Fruit fly (Drosophila melanogaster) whole organism, embryonic: ENCODE results near the gene sima.

Source experiments
- Atf-2 ChIP-seq: fragments of 200-800 bp; sonication (Bioruptor generic); optimal IDR thresholded peaks from 2 replicates; lab custom pipeline; 2016; ENCODE audit warnings: missing biosample characterization, missing genetic modification characterization
- Bteb2 ChIP-seq: fragments of 200-800 bp; sonication (Bioruptor generic); optimal IDR thresholded peaks from 2 replicates; lab custom pipeline; 2016; ENCODE audit warnings: missing biosample characterization, missing genetic modification characterization
- CG10209 ChIP-seq: fragments of 200-800 bp; sonication (Bioruptor generic); optimal IDR thresholded peaks from 3 replicates; lab custom pipeline; 2017; ENCODE audit warnings: missing biosample characterization, mild to moderate bottlenecking, missing genetic modification characterization, missing genetic modification reagents
- CG10431 ChIP-seq: fragments of 200-800 bp; sonication (Bioruptor generic); optimal IDR thresholded peaks from 3 replicates; lab custom pipeline; 2018; ENCODE audit warnings: missing biosample characterization, mild to moderate bottlenecking, missing genetic modification characterization
- CG13624 ChIP-seq: fragments of 200-800 bp; sonication (Bioruptor generic); optimal IDR thresholded peaks from 2 replicates; lab custom pipeline; 2016; ENCODE audit warnings: missing biosample characterization, missing genetic modification characterization
- CG1603 ChIP-seq: fragments of 200-800 bp; sonication (Bioruptor generic); optimal IDR thresholded peaks from 2 replicates; lab custom pipeline; 2019; ENCODE audit warnings: missing biosample characterization, mild to moderate bottlenecking, missing genetic modification characterization, moderate library complexity
- CG2875 ChIP-seq: fragments of 200-800 bp; sonication (Bioruptor generic); optimal IDR thresholded peaks from 2 replicates; lab custom pipeline; 2017; ENCODE audit warnings: missing biosample characterization, mild to moderate bottlenecking, missing genetic modification characterization, missing genetic modification reagents
- CG31224 ChIP-seq: fragments of 200-800 bp; sonication (Bioruptor generic); IDR thresholded peaks from 2 replicates; pipeline ENCODE4 v1.3.6; 2022; ENCODE audit warnings: missing biosample characterization, missing genetic modification characterization
- CG33557 ChIP-seq: fragments of 200-800 bp; sonication (Bioruptor generic); optimal IDR thresholded peaks from 2 replicates; lab custom pipeline; 2019; ENCODE audit warnings: missing biosample characterization, mild to moderate bottlenecking, missing genetic modification characterization, moderate library complexity
- CG7745 ChIP-seq: fragments of 200-800 bp; sonication (Bioruptor generic); optimal IDR thresholded peaks from 2 replicates; lab custom pipeline; 2018; ENCODE audit warnings: missing biosample characterization, mild to moderate bottlenecking, missing genetic modification characterization, moderate library complexity
- CG7987 ChIP-seq: fragments of 200-800 bp; sonication (Bioruptor generic); optimal IDR thresholded peaks from 2 replicates; lab custom pipeline; 2018; ENCODE audit warnings: missing biosample characterization, mild to moderate bottlenecking, missing genetic modification characterization, moderate library complexity
- CTCF ChIP-seq: fragments of 200-800 bp; sonication (Bioruptor generic); optimal IDR thresholded peaks from 2 replicates; lab custom pipeline; 2017; ENCODE audit warnings: missing biosample characterization, mild to moderate bottlenecking, missing genetic modification characterization, moderate library complexity
- CkIIα-i1 ChIP-seq: fragments of 200-800 bp; sonication (Bioruptor generic); IDR thresholded peaks from 2 replicates; pipeline ENCODE4 v1.3.6; 2022; ENCODE audit warnings: missing biosample characterization, missing genetic modification characterization
- Deaf1 ChIP-seq: fragments of 200-800 bp; optimal IDR thresholded peaks from 3 replicates; lab custom pipeline; 2019; ENCODE audit warnings: missing biosample characterization, mild to moderate bottlenecking, missing genetic modification characterization, moderate library complexity
- Dfd ChIP-seq, 2 experiments: fragments of >200 bp; optimal IDR thresholded peaks; 2 replicates each; lab custom pipeline; 2017; ENCODE audit warnings: missing biosample characterization in 2 of 2, missing genetic modification characterization in 2 of 2
- Dip2 ChIP-seq: fragments of 200-800 bp; sonication (Bioruptor generic); IDR thresholded peaks from 2 replicates; pipeline ENCODE4 v1.3.6; 2022; ENCODE audit warnings: missing biosample characterization, missing genetic modification characterization
- E2f2 ChIP-seq: fragments of 200-800 bp; sonication (Bioruptor generic); IDR thresholded peaks from 2 replicates; pipeline ENCODE4 v1.3.6; 2022; ENCODE audit warnings: missing biosample characterization, missing genetic modification characterization
- Ets97D ChIP-seq: fragments of 200-800 bp; sonication (Bioruptor generic); optimal IDR thresholded peaks from 3 replicates; lab custom pipeline; 2016; ENCODE audit warnings: missing biosample characterization, missing genetic modification characterization
- Fer1 ChIP-seq: fragments of 200-800 bp; sonication (Bioruptor generic); optimal IDR thresholded peaks from 2 replicates; lab custom pipeline; 2017; ENCODE audit warnings: missing biosample characterization, mild to moderate bottlenecking, missing genetic modification characterization
- HLH4C ChIP-seq: fragments of 200-800 bp; sonication (Bioruptor generic); IDR thresholded peaks from 3 replicates; pipeline ENCODE4 v1.3.6; 2022; ENCODE audit warnings: missing biosample characterization, missing genetic modification characterization; ENCODE audit not compliant: partially characterized antibody
- Max ChIP-seq: fragments of 200-800 bp; sonication (Bioruptor generic); optimal IDR thresholded peaks from 2 replicates; lab custom pipeline; 2016; ENCODE audit warnings: missing biosample characterization, mild to moderate bottlenecking, missing genetic modification characterization
- Mes4 ChIP-seq: fragments of 200-800 bp; sonication (Bioruptor generic); optimal IDR thresholded peaks from 2 replicates; lab custom pipeline; 2016; ENCODE audit warnings: missing biosample characterization, missing genetic modification characterization
- Nf-YA ChIP-seq: fragments of 200-800 bp; sonication (Bioruptor generic); IDR thresholded peaks from 2 replicates; pipeline ENCODE4 v1.3.6; 2022; ENCODE audit warnings: missing biosample characterization, missing genetic modification characterization
- Scr ChIP-seq: fragments of 200-800 bp; sonication (Bioruptor generic); IDR thresholded peaks from 2 replicates; pipeline ENCODE4 v1.3.6; 2022; ENCODE audit warnings: missing biosample characterization, missing genetic modification characterization; ENCODE audit not compliant: partially characterized antibody
- Spps ChIP-seq: fragments of 200-800 bp; sonication (Bioruptor generic); optimal IDR thresholded peaks from 2 replicates; lab custom pipeline; 2018; ENCODE audit warnings: missing biosample characterization, mild to moderate bottlenecking, missing genetic modification characterization
- Stat92E ChIP-seq, 3 experiments: fragments of >200 bp in 2 of 3; fragments of 200-800 bp in 1 of 3; sonication (Bioruptor generic) in 1 of 3; optimal IDR thresholded peaks; 2 replicates each; lab custom pipeline; 2017 to 2019; ENCODE audit warnings: missing biosample characterization in 3 of 3, missing genetic modification characterization in 3 of 3, mild to moderate bottlenecking in 1 of 3, moderate library complexity in 1 of 3
- Xbp1 ChIP-seq: fragments of 200-800 bp; sonication (Bioruptor generic); optimal IDR thresholded peaks from 3 replicates; lab custom pipeline; 2016; ENCODE audit warnings: missing biosample characterization, mild to moderate bottlenecking, missing genetic modification characterization
- cad ChIP-seq: fragments of >200 bp; optimal IDR thresholded peaks from 2 replicates; lab custom pipeline; 2017; ENCODE audit warnings: missing biosample characterization, missing genetic modification characterization
- chinmo ChIP-seq: fragments of 200-800 bp; sonication (Bioruptor generic); IDR thresholded peaks from 4 replicates; pipeline ENCODE4 v1.3.6; 2022; ENCODE audit warnings: missing biosample characterization, missing genetic modification characterization; ENCODE audit not compliant: partially characterized antibody
- cwo ChIP-seq: fragments of 200-800 bp; sonication (Bioruptor generic); optimal IDR thresholded peaks from 3 replicates; lab custom pipeline; 2017; ENCODE audit warnings: missing biosample characterization, missing genetic modification characterization, mild to moderate bottlenecking, moderate library complexity, missing genetic modification reagents
- fru ChIP-seq: fragments of >200 bp; optimal IDR thresholded peaks from 2 replicates; lab custom pipeline; 2017
- gcm ChIP-seq: fragments of 200-800 bp; sonication (Bioruptor generic); optimal IDR thresholded peaks from 2 replicates; lab custom pipeline; 2019; ENCODE audit warnings: missing biosample characterization, mild to moderate bottlenecking, missing genetic modification characterization, moderate library complexity
- lmd ChIP-seq: fragments of 200-800 bp; sonication (Bioruptor generic); IDR thresholded peaks from 2 replicates; pipeline ENCODE4 v1.3.6; 2022; ENCODE audit warnings: missing biosample characterization, missing genetic modification characterization
- lov ChIP-seq, 2 experiments: fragments of 200-800 bp in 1 of 2; fragments of >200 bp in 1 of 2; sonication (Bioruptor generic) in 1 of 2; IDR thresholded peaks in 1 of 2; optimal IDR thresholded peaks in 1 of 2; 2 replicates in 1 of 2; 3 replicates in 1 of 2; pipeline versions ENCODE4 v1.3.6 to Lab custom; 2017 to 2022; ENCODE audit warnings: missing biosample characterization in 1 of 2, missing genetic modification characterization in 1 of 2
- nau ChIP-seq: fragments of 200-800 bp; sonication (Bioruptor generic); optimal IDR thresholded peaks from 3 replicates; lab custom pipeline; 2017; ENCODE audit warnings: missing biosample characterization, mild to moderate bottlenecking, missing genetic modification characterization, missing genetic modification reagents
- onecut ChIP-seq: fragments of 200-800 bp; sonication (Bioruptor generic); IDR thresholded peaks from 2 replicates; pipeline ENCODE4 v1.3.6; 2022; ENCODE audit warnings: missing biosample characterization, missing genetic modification characterization
- otp ChIP-seq: fragments of 200-800 bp; sonication (Bioruptor generic); IDR thresholded peaks from 3 replicates; pipeline ENCODE4, ENCODE4 v1.3.6; 2022; ENCODE audit warnings: missing biosample characterization, missing genetic modification characterization
- ro ChIP-seq: fragments of 200-800 bp; sonication (Bioruptor generic); IDR thresholded peaks from 2 replicates; pipeline ENCODE4 v1.3.6; 2022; ENCODE audit warnings: missing biosample characterization, missing genetic modification characterization
- row ChIP-seq: fragments of 200-800 bp; sonication (Bioruptor generic); IDR thresholded peaks from 3 replicates; pipeline ENCODE4 v1.3.6; 2022; ENCODE audit warnings: missing biosample characterization, missing genetic modification characterization
- sc ChIP-seq, 3 experiments: fragments of >200 bp in 2 of 3; fragments of 200-800 bp in 1 of 3; sonication (Bioruptor generic) in 1 of 3; optimal IDR thresholded peaks; 2 replicates in 2 of 3; 3 replicates in 1 of 3; lab custom pipeline; 2017; ENCODE audit warnings: mild to moderate bottlenecking in 1 of 3, missing biosample characterization in 1 of 3, missing genetic modification characterization in 1 of 3, missing genetic modification reagents in 1 of 3
- sr ChIP-seq: fragments of 200-800 bp; sonication (Bioruptor generic); IDR thresholded peaks from 3 replicates; pipeline ENCODE4 v1.3.6; 2022; ENCODE audit warnings: missing biosample characterization, missing genetic modification characterization
- tll ChIP-seq, 2 experiments: fragments of 200-800 bp in 1 of 2; fragments of >200 bp in 1 of 2; sonication (Bioruptor generic) in 1 of 2; optimal IDR thresholded peaks; 2 replicates each; lab custom pipeline; 2017 to 2019; ENCODE audit warnings: missing biosample characterization in 2 of 2, missing genetic modification characterization in 2 of 2, mild to moderate bottlenecking in 1 of 2, moderate library complexity in 1 of 2
- tna ChIP-seq: fragments of 200-800 bp; sonication (Bioruptor generic); IDR thresholded peaks from 2 replicates; pipeline ENCODE4 v1.3.6; 2022; ENCODE audit warnings: missing biosample characterization, missing genetic modification characterization; ENCODE audit not compliant: partially characterized antibody
- tx ChIP-seq: fragments of 200-800 bp; sonication (Bioruptor generic); optimal IDR thresholded peaks from 2 replicates; lab custom pipeline; 2016; ENCODE audit warnings: missing biosample characterization, missing genetic modification characterization
- usp ChIP-seq: fragments of >200 bp; optimal IDR thresholded peaks from 2 replicates; lab custom pipeline; 2017; ENCODE audit warnings: missing biosample characterization, missing genetic modification characterization
- vnd ChIP-seq: fragments of 200-800 bp; sonication (Bioruptor generic); IDR thresholded peaks from 3 replicates; pipeline ENCODE4 v1.3.6; 2022; ENCODE audit warnings: missing biosample characterization, missing genetic modification characterization; ENCODE audit not compliant: partially characterized antibody
- zfh2 ChIP-seq: fragments of 200-800 bp; sonication (Bioruptor generic); optimal IDR thresholded peaks from 2 replicates; lab custom pipeline; 2016; ENCODE audit warnings: missing biosample characterization, missing genetic modification characterization

Gene sima

DNA sequence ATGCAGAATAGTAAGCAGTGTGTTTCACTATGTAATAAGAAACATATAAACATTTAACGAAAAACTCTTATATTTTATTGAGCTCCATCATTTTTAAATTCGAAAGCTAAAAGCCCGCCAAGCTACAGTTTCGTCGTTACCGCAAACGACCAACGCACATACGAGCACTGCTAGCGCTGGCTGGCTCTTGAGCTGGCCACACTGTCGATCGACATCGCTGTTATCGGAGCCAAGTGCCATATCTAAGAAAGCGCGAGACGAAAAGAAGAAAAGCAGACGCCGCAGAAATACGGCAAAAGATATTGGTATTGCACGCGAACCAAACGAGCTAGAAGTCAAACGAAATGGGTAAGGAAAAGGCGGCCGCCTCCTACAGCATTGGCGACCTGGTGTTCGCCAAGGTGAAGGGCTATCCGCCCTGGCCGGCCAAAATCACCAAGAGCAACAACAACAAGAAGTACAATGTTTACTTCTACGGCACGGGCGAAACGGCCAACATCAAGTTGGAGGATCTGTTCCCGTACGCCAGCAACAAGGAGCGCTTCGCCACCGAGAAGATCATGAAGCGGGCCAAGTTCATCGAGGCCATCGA lies 5.6 kb upstream of the sima start, which contains the start of gene Jasper (continued):
- TF ChIP-seq CG33557 (GFP tag; lab: Kevin White, UChicago) (no peak), CG10209 (GFP tag; lab: Kevin White, UChicago) (no peak), CG2875 (GFP tag; lab: Kevin White, UChicago) (no peak), tll (GFP tag; optimal IDR thresholded peaks at IDR 0.05; lab: Kevin White, UChicago) (no peak), sc (optimal IDR thresholded peaks at IDR 0.05; lab: Kevin White, UChicago) (no peak), sc (GFP tag; optimal IDR thresholded peaks at IDR 0.05; lab: Kevin White, UChicago) (no peak), HLH4C (no peak), Dfd (GFP tag; optimal IDR thresholded peaks at IDR 0.05; lab: Kevin White, UChicago) (no peak), lov (optimal IDR thresholded peaks at IDR 0.05; lab: Kevin White, UChicago) (no peak), lov (GFP tag; IDR thresholded peaks at IDR 0.05; lab: Robert Waterston, UW) (no peak), ro (GFP tag; lab: Robert Waterston, UW) (no peak), Scr (peak; percentile 9; the same call in 1 of the 2 replicates), zfh2 (peak; percentile 14), CkIIα-i1 (GFP tag; lab: Robert Waterston, UW) (no peak), usp (GFP tag; lab: Kevin White, UChicago) (no peak), chinmo (GFP tag; lab: Robert Waterston, UW) (no peak), Dip2 (GFP tag; lab: Robert Waterston, UW) (no peak), Fer1 (GFP tag; lab: Kevin White, UChicago) (no peak), tx (no peak), nau (GFP tag; lab: Kevin White, UChicago) (no peak), Nf-YA (no peak), Atf-2 (GFP tag; lab: Kevin White, UChicago) (no peak), vnd (no peak), CG1603 (peak; percentile 94), cwo (GFP tag; lab: Kevin White, UChicago) (no peak), sr (no peak), Xbp1 (GFP tag; lab: Kevin White, UChicago) (no peak), fru (lab: Kevin White, UChicago) (no peak), CG7745 (tag; lab: Kevin White, UChicago) (no peak), row (GFP tag; lab: Robert Waterston, UW) (peak; percentile 42; the same call in 1 of the 3 replicates), otp (GFP tag; lab: Robert Waterston, UW) (no peak), CTCF (GFP tag; lab: Kevin White, UChicago) (peak; percentile 15), gcm (GFP tag; lab: Kevin White, UChicago) (no peak), E2f2 (GFP tag; lab: Robert Waterston, UW) (peak; percentile 100), Max (GFP tag; lab: Kevin White, UChicago) (no peak), CG10431 (no peak), Spps (tag; lab: Kevin White, UChicago) (no peak), Mes4 (GFP tag; lab: Kevin White, UChicago) (no peak), Ets97D (peak; percentile 84), Stat92E (GFP tag; optimal IDR thresholded peaks at IDR 0.05; lab: Kevin White, UChicago) (peak in 1 of 3 experiments; percentile 21), CG7987 (GFP tag; lab: Kevin White, UChicago) (no peak), tna (GFP tag; lab: Robert Waterston, UW) (no peak), lmd (GFP tag; lab: Robert Waterston, UW) (no peak), CG13624 (GFP tag; lab: Kevin White, UChicago) (peak; percentile 58), CG31224 (GFP tag; lab: Robert Waterston, UW) (no peak), onecut (GFP tag; lab: Robert Waterston, UW) (no peak), cad (GFP tag; lab: Kevin White, UChicago) (no peak), Bteb2 (no peak), Deaf1 (tag; lab: Kevin White, UChicago) (no peak)
